Worm (Caenorhabditis elegans) whole organism, L4 larva: Measurements from ENCODE around the gene F01D5.1.

ENCODE experiments used
- T20F7.1 ChIP-seq: fragments of 200-800 bp; sonication (Bioruptor generic); optimal IDR thresholded peaks from 2 replicates; lab custom pipeline; 2018; ENCODE audit warnings: mild to moderate bottlenecking, missing genetic modification characterization, missing compliant biosample characterization
- ceh-82 ChIP-seq: sonication (generic microtip); optimal IDR thresholded peaks from 2 replicates; lab custom pipeline; 2017; ENCODE audit warnings: missing biosample characterization, missing genetic modification characterization
- ces-1 ChIP-seq: fragments of 150-350 bp; sonication (generic microtip); optimal IDR thresholded peaks from 4 replicates; lab custom pipeline; 2014; ENCODE audit warnings: missing biosample characterization, missing genetic modification reagents, missing genetic modification characterization
- lsy-2 ChIP-seq, 2 experiments: fragments of 150-350 bp in 1 of 2; sonication (generic microtip) in 1 of 2; optimal IDR thresholded peaks; 2 replicates each; lab custom pipeline; 2014 to 2017; ENCODE audit warnings: missing biosample characterization in 2 of 2, missing genetic modification characterization in 2 of 2
- nhr-237 ChIP-seq: sonication (generic microtip); optimal IDR thresholded peaks from 2 replicates; lab custom pipeline; 2017; ENCODE audit warnings: missing biosample characterization, missing genetic modification characterization
- nhr-42 ChIP-seq: fragments of 200-800 bp; sonication (Bioruptor generic); IDR thresholded peaks from 2 replicates; pipeline ENCODE4 v1.3.6; 2022; ENCODE audit warnings: missing genetic modification characterization, missing compliant biosample characterization
- sdz-12 ChIP-seq: fragments of 200-800 bp; sonication (Bioruptor generic); optimal IDR thresholded peaks from 2 replicates; lab custom pipeline; 2018; ENCODE audit warnings: mild to moderate bottlenecking, missing genetic modification characterization, missing compliant biosample characterization
- set-16 ChIP-seq: fragments of 200-800 bp; sonication (Bioruptor generic); IDR thresholded peaks from 2 replicates; pipeline ENCODE4 v1.3.6; 2022; ENCODE audit warnings: missing genetic modification reagents, missing genetic modification characterization, missing compliant biosample characterization
- snpc-1.2 ChIP-seq: fragments of 200-800 bp; sonication (Bioruptor generic); IDR thresholded peaks from 2 replicates; pipeline ENCODE4 v1.3.6; 2022; ENCODE audit warnings: missing genetic modification reagents, missing genetic modification characterization, missing compliant biosample characterization
- tra-1 ChIP-seq: fragments of 200-800 bp; sonication (Bioruptor generic); IDR thresholded peaks from 2 replicates; pipeline ENCODE4 v1.3.6; 2022; ENCODE audit warnings: missing genetic modification reagents, missing genetic modification characterization, missing compliant biosample characterization

- TF ChIP-seq T20F7.1 (GFP tag; lab: Kevin White, UChicago) = no peak
- no peak for TF ChIP-seq nhr-237 (tag; lab: Kevin White, UChicago)
- no peak for TF ChIP-seq sdz-12 (GFP tag; lab: Kevin White, UChicago)
- peak; percentile 11; the same call in 1 of the 2 replicates for TF ChIP-seq set-16
- no peak for TF ChIP-seq ces-1
- peak in 1 of 2 experiments; percentile 72 for TF ChIP-seq lsy-2 (tag; optimal IDR thresholded peaks at IDR 0.05; lab: Kevin White, UChicago)
- no peak for TF ChIP-seq tra-1 (GFP tag; lab: Robert Waterston, UW)
- no peak for TF ChIP-seq snpc-1.2 (GFP tag; lab: Robert Waterston, UW)
- TF ChIP-seq ceh-82 (tag; lab: Kevin White, UChicago) = no peak
- TF ChIP-seq nhr-42 (GFP tag; lab: Robert Waterston, UW) = no peak
Measured at ce11 chrII:13954077-13954476, 43.3 kb downstream of the F01D5.1 start.
